Fruit fly (Drosophila melanogaster) whole organism: ENCODE results near the gene CG10598.

Experiments used
- Dll ChIP-seq: fragments of >200 bp; optimal IDR thresholded peaks from 2 replicates; lab custom pipeline; 2017
- EcR ChIP-seq, 2 experiments: fragments of >200 bp; optimal IDR thresholded peaks; 2 replicates each; lab custom pipeline; 2017; ENCODE audit warnings: missing biosample characterization in 2 of 2, missing genetic modification characterization in 2 of 2, missing genetic modification reagents in 2 of 2
- pan ChIP-seq: fragments of >200 bp; optimal IDR thresholded peaks from 2 replicates; lab custom pipeline; 2017
- psq ChIP-seq: fragments of >200 bp; optimal IDR thresholded peaks from 2 replicates; lab custom pipeline; 2017
- usp ChIP-seq: fragments of >200 bp; optimal IDR thresholded peaks from 2 replicates; lab custom pipeline; 2017; ENCODE audit warnings: missing biosample characterization, missing genetic modification characterization, mixed read lengths

DNA sequence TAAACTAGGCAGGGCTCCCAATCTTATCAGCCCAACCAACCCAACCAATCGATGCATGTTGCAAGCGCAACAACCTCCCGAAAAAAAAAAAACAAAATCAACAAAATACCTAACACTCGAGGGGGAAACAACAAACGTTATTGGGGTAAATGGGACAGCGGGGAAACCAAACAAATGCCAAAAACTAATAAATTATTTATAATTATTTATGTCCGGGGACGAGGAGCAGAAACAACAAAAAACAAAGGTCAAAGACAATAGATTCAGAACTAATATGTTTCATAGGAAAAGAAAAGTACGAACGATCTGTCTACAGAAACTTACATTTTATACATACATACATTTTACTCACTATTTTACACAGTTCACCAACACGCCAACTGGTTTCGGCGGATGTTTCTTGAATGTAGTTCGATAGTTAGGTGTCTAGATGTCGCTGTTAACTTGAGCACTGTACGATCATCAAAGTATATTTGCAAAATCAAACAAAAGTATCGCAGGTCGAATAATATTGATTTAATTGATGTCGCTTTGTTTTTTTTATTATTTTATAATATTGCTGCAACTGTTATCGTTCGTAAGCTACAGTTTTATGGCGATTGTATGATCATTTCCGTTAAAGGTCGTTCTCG lies 51.0 kb downstream of the CG10598 start:
- TF ChIP-seq EcR (GFP tag; optimal IDR thresholded peaks at IDR 0.05; lab: Kevin White, UChicago) (no peak), pan (lab: Kevin White, UChicago) (no peak), psq (lab: Kevin White, UChicago) (no peak), usp (GFP tag; lab: Kevin White, UChicago) (no peak), Dll (lab: Kevin White, UChicago) (no peak)
